Worm (Caenorhabditis elegans): ENCODE data around the gene T25E12.16.

- TF ChIP-seq ets-4 (tag; optimal IDR thresholded peaks at IDR 0.05) (no peak), sox-2 (GFP tag; IDR thresholded peaks at IDR 0.05) (no peak), unc-42 (tag; optimal IDR thresholded peaks at IDR 0.05) (no peak), ttx-3 (tag; optimal IDR thresholded peaks at IDR 0.05) (no peak), nhr-11 (tag; optimal IDR thresholded peaks at IDR 0.05) (no peak), sox-4 (tag; optimal IDR thresholded peaks at IDR 0.05) (no peak)
Observed at ce11 chrV:16742123-16742522, 8.5 kb upstream of the T25E12.16 start, which contains the start of gene T25E12.6.

Data from whole organism, late embryonic.